Worm (Caenorhabditis elegans) whole organism, L4 larva: ENCODE data around the gene fbxa-95.

ENCODE experiments used
- D1046.2 ChIP-seq: fragments of 200-800 bp; sonication (Bioruptor generic); IDR thresholded peaks from 2 replicates; pipeline ENCODE4 v1.3.6; 2022; ENCODE audit warnings: missing genetic modification characterization, missing compliant biosample characterization
- F44E2.7 ChIP-seq: fragments of 200-800 bp; sonication (Bioruptor generic); IDR thresholded peaks from 2 replicates; pipeline ENCODE4 v2.1.2; 2022; ENCODE audit warnings: missing genetic modification characterization, missing compliant biosample characterization
- T20F7.1 ChIP-seq: fragments of 200-800 bp; sonication (Bioruptor generic); optimal IDR thresholded peaks from 2 replicates; lab custom pipeline; 2018; ENCODE audit warnings: mild to moderate bottlenecking, missing genetic modification characterization, missing compliant biosample characterization
- T26A8.4 ChIP-seq: fragments of 200-800 bp; sonication (Bioruptor generic); IDR thresholded peaks from 2 replicates; pipeline ENCODE4 v1.3.6; 2022; ENCODE audit warnings: missing genetic modification characterization, missing compliant biosample characterization
- Y105C5A.15 ChIP-seq: fragments of 200-800 bp; sonication (Bioruptor generic); IDR thresholded peaks from 2 replicates; pipeline ENCODE4 v1.3.6; 2022; ENCODE audit warnings: missing genetic modification characterization, missing compliant biosample characterization
- Y48G9A.11 ChIP-seq: fragments of 200-800 bp; sonication (Bioruptor generic); IDR thresholded peaks from 2 replicates; pipeline ENCODE4 v1.3.6; 2022; ENCODE audit warnings: missing genetic modification reagents, missing genetic modification characterization, missing compliant biosample characterization
- aha-1 ChIP-seq: fragments of 150-350 bp; peaks from one replicate; lab custom pipeline; 2014; ENCODE audit warnings: missing biosample characterization, missing genetic modification characterization
- ceh-20 ChIP-seq: fragments of 200-800 bp; sonication (Bioruptor generic); IDR thresholded peaks from 2 replicates; pipeline ENCODE4 v1.3.6; 2022; ENCODE audit warnings: missing genetic modification reagents, missing genetic modification characterization, missing compliant biosample characterization
- ceh-28 ChIP-seq: fragments of 150-350 bp; optimal IDR thresholded peaks from 2 replicates; lab custom pipeline; 2014; ENCODE audit warnings: missing biosample characterization, missing genetic modification reagents, missing genetic modification characterization
- ceh-32 ChIP-seq: sonication (generic microtip); optimal IDR thresholded peaks from 2 replicates; lab custom pipeline; 2016; ENCODE audit warnings: mild to moderate bottlenecking, missing genetic modification characterization, missing compliant biosample characterization; ENCODE audit not compliant: poor library complexity
- ceh-44 ChIP-seq: fragments of 200-800 bp; sonication (Bioruptor generic); IDR thresholded peaks from 2 replicates; pipeline ENCODE4 v1.3.6; 2022; ENCODE audit warnings: missing genetic modification reagents, missing genetic modification characterization, missing compliant biosample characterization
- egl-27 ChIP-seq: sonication (generic microtip); optimal IDR thresholded peaks from 3 replicates; lab custom pipeline; 2017; ENCODE audit warnings: missing biosample characterization, missing genetic modification reagents, missing genetic modification characterization
- egl-43 ChIP-seq: fragments of 200-800 bp; sonication (Bioruptor generic); IDR thresholded peaks from 2 replicates; pipeline ENCODE4 v1.3.6; 2022; ENCODE audit warnings: missing genetic modification reagents, missing genetic modification characterization, missing compliant biosample characterization
- fkh-10 ChIP-seq: fragments of 150-350 bp; optimal IDR thresholded peaks from 2 replicates; lab custom pipeline; 2014; ENCODE audit warnings: missing biosample characterization, missing genetic modification reagents, missing genetic modification characterization
- hmg-1.1 ChIP-seq: fragments of 200-800 bp; sonication (Bioruptor generic); IDR thresholded peaks from 2 replicates; pipeline ENCODE4 v1.3.6; 2022; ENCODE audit warnings: missing genetic modification reagents, missing genetic modification characterization, missing compliant biosample characterization
- lim-7 ChIP-seq: fragments of 200-800 bp; sonication (Bioruptor generic); IDR thresholded peaks from 2 replicates; pipeline ENCODE4 v1.3.6; 2022; ENCODE audit warnings: missing genetic modification characterization, missing compliant biosample characterization
- lin-1 ChIP-seq: fragments of 200-800 bp; sonication (Bioruptor generic); IDR thresholded peaks from 2 replicates; pipeline ENCODE4 v1.3.6; 2022; ENCODE audit warnings: missing genetic modification reagents, missing genetic modification characterization, missing compliant biosample characterization
- lin-13 ChIP-seq: fragments of 150-350 bp; optimal IDR thresholded peaks from 2 replicates; lab custom pipeline; 2014; ENCODE audit warnings: missing biosample characterization, missing genetic modification reagents, missing genetic modification characterization
- lin-38 ChIP-seq: fragments of 200-800 bp; sonication (Bioruptor generic); IDR thresholded peaks from 2 replicates; pipeline ENCODE4 v1.3.6; 2022; ENCODE audit warnings: missing genetic modification reagents, missing genetic modification characterization, missing compliant biosample characterization
- nhr-111 ChIP-seq: fragments of 200-800 bp; sonication (Bioruptor generic); optimal IDR thresholded peaks from 2 replicates; lab custom pipeline; 2018; ENCODE audit warnings: mild to moderate bottlenecking, missing genetic modification characterization, missing compliant biosample characterization
- nhr-237 ChIP-seq: sonication (generic microtip); optimal IDR thresholded peaks from 2 replicates; lab custom pipeline; 2017; ENCODE audit warnings: missing biosample characterization, missing genetic modification characterization
- nhr-25 ChIP-seq: sonication (generic microtip); optimal IDR thresholded peaks from 2 replicates; lab custom pipeline; 2017; ENCODE audit warnings: missing genetic modification characterization, mild to moderate bottlenecking, missing compliant biosample characterization, antibody characterized with exemption, moderate library complexity, borderline replicate concordance; ENCODE audit not compliant: insufficient read depth
- nhr-41 ChIP-seq: fragments of 200-800 bp; sonication (Bioruptor generic); IDR thresholded peaks from 2 replicates; pipeline ENCODE4 v1.3.6; 2022; ENCODE audit warnings: missing genetic modification reagents, missing genetic modification characterization, missing compliant biosample characterization
- nhr-6 ChIP-seq: fragments of 150-350 bp; optimal IDR thresholded peaks from 2 replicates; lab custom pipeline; 2014; ENCODE audit warnings: missing biosample characterization, missing genetic modification characterization
- nhr-76 ChIP-seq: fragments of 150-350 bp; optimal IDR thresholded peaks from 2 replicates; lab custom pipeline; 2014; ENCODE audit warnings: missing biosample characterization, missing genetic modification characterization
- set-16 ChIP-seq: fragments of 200-800 bp; sonication (Bioruptor generic); IDR thresholded peaks from 2 replicates; pipeline ENCODE4 v1.3.6; 2022; ENCODE audit warnings: missing genetic modification reagents, missing genetic modification characterization, missing compliant biosample characterization
- skn-1 ChIP-seq: fragments of 150-350 bp; optimal IDR thresholded peaks from 2 replicates; lab custom pipeline; 2014; ENCODE audit warnings: missing biosample characterization, missing genetic modification characterization
- snpc-1.2 ChIP-seq: fragments of 200-800 bp; sonication (Bioruptor generic); IDR thresholded peaks from 2 replicates; pipeline ENCODE4 v1.3.6; 2022; ENCODE audit warnings: missing genetic modification reagents, missing genetic modification characterization, missing compliant biosample characterization
- spr-1 ChIP-seq: sonication (generic microtip); optimal IDR thresholded peaks from 2 replicates; lab custom pipeline; 2016; ENCODE audit warnings: mild to moderate bottlenecking, missing genetic modification characterization, missing compliant biosample characterization
- tag-97 ChIP-seq: fragments of 200-800 bp; sonication (Bioruptor generic); IDR thresholded peaks from 2 replicates; pipeline ENCODE4 v1.3.6; 2022; ENCODE audit warnings: missing genetic modification characterization, missing compliant biosample characterization
- unc-62 ChIP-seq, 3 experiments: fragments of 150-350 bp in 1 of 3; sonication (generic microtip); optimal IDR thresholded peaks in 2 of 3; peaks in 1 of 3; 1 replicate in 1 of 3; 2 replicates in 2 of 3; lab custom pipeline; 2014 to 2017; ENCODE audit warnings: missing biosample characterization in 3 of 3, missing genetic modification characterization in 3 of 3, missing genetic modification reagents in 3 of 3, missing genotype in 1 of 3
- zag-1 ChIP-seq: fragments of 150-350 bp; optimal IDR thresholded peaks from 2 replicates; lab custom pipeline; 2014; ENCODE audit warnings: missing biosample characterization, missing genetic modification characterization
- zfp-3 ChIP-seq: fragments of 200-800 bp; sonication (Bioruptor generic); conservative IDR thresholded peaks from 2 replicates; pipeline ENCODE4 v1.3.6; 2022; ENCODE audit warnings: missing genetic modification reagents, missing genetic modification characterization, missing compliant biosample characterization

The fbxa-95 gene

DNA sequence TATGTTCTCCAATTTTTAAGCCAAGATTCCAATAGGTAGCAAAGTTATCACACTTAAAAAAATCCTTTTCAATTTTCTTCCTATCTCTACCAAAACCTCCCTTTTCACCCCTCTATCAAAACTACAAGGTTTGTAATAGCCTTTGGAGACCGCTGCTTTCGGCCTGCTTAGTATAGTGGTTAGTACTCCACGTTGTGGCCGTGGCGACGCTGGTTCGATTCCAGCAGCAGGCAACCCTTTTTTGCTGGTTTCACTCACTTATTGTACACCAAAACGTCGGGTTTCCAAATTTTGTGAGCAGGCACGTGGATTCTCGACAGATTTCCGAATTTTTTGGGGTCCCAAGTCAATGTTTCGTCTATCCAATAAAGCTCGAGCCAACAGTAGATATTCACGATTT lies 17.4 kb upstream of the fbxa-95 start (continued):
- TF ChIP-seq lim-7 (peak; percentile 76), ceh-44 (GFP tag; lab: Robert Waterston, UW) (no peak), nhr-237 (tag; lab: Kevin White, UChicago) (no peak), spr-1 (tag; lab: Kevin White, UChicago) (peak; percentile 22), Y105C5A.15 (GFP tag; lab: Robert Waterston, UW) (0 out of 2 replicates have a peak, but pooled peaks have one; percentile 28), lin-13 (GFP tag; lab: Kevin White, UChicago) (no peak), ceh-32 (no peak), zag-1 (tag; lab: Kevin White, UChicago) (no peak), lin-1 (GFP tag; lab: Robert Waterston, UW) (0 out of 2 replicates have a peak, but pooled peaks have one; percentile 19), ceh-20 (GFP tag; lab: Robert Waterston, UW) (0 out of 2 replicates have a peak, but pooled peaks have one; percentile 10), snpc-1.2 (peak; percentile 72; the same call in 1 of the 2 replicates), nhr-6 (tag; lab: Kevin White, UChicago) (peak; percentile 57), egl-43 (GFP tag; lab: Robert Waterston, UW) (peak; percentile 87), hmg-1.1 (GFP tag; lab: Robert Waterston, UW) (peak; percentile 54; the same call in 1 of the 2 replicates)

DNA sequence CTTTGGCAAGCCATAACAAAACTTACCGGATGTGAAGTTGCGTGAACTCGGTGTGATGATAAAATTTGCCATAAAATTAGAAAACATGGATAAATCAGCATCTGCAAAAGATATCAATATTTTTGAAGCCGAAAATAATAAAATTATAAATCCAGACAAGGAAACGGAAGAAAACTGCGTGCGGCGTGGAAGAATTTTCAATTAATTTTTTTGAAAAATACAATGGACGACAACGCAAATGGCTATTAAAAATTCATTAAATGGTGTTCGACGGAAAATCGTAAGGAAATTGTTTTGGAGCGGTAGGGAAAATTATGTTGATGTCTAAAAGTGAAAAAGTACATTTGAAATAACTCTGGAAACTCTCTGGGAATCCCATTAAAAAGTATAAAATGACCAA lies 12.2 kb upstream of the fbxa-95 start, which contains the start of gene acr-18:
Gene acr-18, minus strand, starts transcription at position 101 of the 400 bp plus-strand sequence.
- TF ChIP-seq nhr-6 (tag; lab: Kevin White, UChicago), result no peak
- no peak for TF ChIP-seq Y48G9A.11 (GFP tag; lab: Robert Waterston, UW)
- no peak for TF ChIP-seq nhr-41 (GFP tag; lab: Robert Waterston, UW)
- TF ChIP-seq set-16, result no peak

DNA sequence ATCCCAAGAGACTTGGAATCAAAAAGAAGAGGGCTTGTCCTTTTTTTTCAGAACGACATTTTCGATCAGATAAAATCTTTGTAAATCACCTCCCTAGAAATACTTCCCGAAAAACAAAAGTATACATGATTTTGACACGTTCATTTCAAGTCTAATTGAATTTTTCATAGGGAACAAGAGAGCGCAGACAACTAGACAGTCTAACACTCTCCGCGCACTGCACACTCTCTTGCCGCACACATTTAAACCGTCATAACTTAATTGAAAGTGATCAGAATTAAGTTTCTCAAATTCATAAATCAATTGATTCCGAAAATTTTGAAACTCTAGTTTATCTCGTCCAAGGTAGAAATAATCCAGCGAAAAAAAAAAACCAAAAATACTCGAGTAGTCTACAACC lies 11.5 kb upstream of the fbxa-95 start:
- TF ChIP-seq nhr-41 (GFP tag; lab: Robert Waterston, UW), result no peak
- no peak for TF ChIP-seq skn-1
- no peak for TF ChIP-seq tag-97 (GFP tag; lab: Robert Waterston, UW)
- no peak for TF ChIP-seq D1046.2 (GFP tag; lab: Robert Waterston, UW)
- TF ChIP-seq F44E2.7 (GFP tag; lab: Robert Waterston, UW), result no peak
- no peak for TF ChIP-seq ceh-32
- no peak for TF ChIP-seq lin-38
- peak in 1 of 2 experiments; percentile 81 for TF ChIP-seq unc-62 (GFP tag; optimal IDR thresholded peaks at IDR 0.05 in 1 of 2; lab: Kevin White, UChicago)
- no peak for TF ChIP-seq unc-62 (tag; optimal IDR thresholded peaks at IDR 0.05; lab: Kevin White, UChicago)
- no peak for TF ChIP-seq nhr-25
- TF ChIP-seq aha-1 (tag; lab: Kevin White, UChicago), result peak; percentile 56

DNA sequence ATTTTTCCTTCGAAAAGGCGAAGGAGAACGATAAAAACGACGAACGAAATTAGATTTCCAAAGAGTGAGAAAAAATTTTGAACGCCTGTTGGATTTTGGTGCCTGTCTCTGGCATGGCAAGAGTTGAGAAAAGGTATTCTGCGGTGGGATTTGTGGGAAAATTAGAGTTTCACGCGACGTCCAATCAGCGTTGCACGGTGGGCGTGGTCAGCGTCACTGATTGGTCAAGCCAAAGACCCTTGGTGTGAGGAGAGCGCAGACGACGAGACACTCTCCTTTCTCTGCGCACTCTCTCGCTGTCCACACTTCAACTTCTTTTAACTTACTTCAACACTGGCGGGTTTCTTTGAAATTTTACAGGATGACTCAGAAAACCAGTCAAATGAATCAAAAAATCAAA lies 8.7 kb upstream of the fbxa-95 start:
- no peak for TF ChIP-seq zfp-3 (GFP tag; lab: Robert Waterston, UW)
- TF ChIP-seq T26A8.4 (GFP tag; lab: Robert Waterston, UW), result no peak
- TF ChIP-seq T20F7.1 (GFP tag; lab: Kevin White, UChicago), result no peak
- TF ChIP-seq egl-27 (tag; lab: Kevin White, UChicago), result no peak
- no peak for TF ChIP-seq nhr-111 (GFP tag; lab: Kevin White, UChicago)
- no peak for TF ChIP-seq nhr-76 (tag; lab: Kevin White, UChicago)
- no peak for TF ChIP-seq ceh-28 (tag; lab: Kevin White, UChicago)

DNA sequence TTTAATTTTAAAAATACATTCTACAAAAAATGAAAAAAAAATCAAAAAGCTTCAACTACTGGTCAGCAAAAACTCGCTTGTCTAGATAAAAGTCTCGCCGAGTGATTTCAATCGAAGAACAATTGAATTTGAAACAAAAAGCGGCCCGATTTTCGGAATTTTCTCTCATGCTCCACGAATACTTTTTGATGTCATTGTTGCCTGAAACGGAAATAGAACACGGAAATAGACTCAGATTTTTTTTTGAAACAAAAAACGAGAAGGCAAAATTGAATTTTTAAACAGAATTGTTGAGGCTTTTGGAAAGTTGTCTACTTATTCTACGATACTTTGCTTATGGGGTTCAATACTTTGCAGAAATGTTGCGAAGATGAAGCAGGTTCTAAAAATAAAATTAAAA lies 7.8 kb upstream of the fbxa-95 start:
- TF ChIP-seq nhr-76 (tag; lab: Kevin White, UChicago), result no peak
- TF ChIP-seq unc-62 (GFP tag; optimal IDR thresholded peaks at IDR 0.05 in 1 of 2; lab: Kevin White, UChicago), result peak in 1 of 2 experiments; percentile 30
- no peak for TF ChIP-seq unc-62 (tag; optimal IDR thresholded peaks at IDR 0.05; lab: Kevin White, UChicago)
- peak; percentile 74 for TF ChIP-seq fkh-10 (GFP tag; lab: Kevin White, UChicago)
